Worm (Caenorhabditis elegans) whole organism, L4 larva: ENCODE measurements around the gene F40G9.17.

Experiments
- ama-1 ChIP-seq: fragments of 150-350 bp; optimal IDR thresholded peaks from 2 replicates; lab custom pipeline; 2014; ENCODE audit warnings: inconsistent platforms, mixed read lengths
- ceh-28 ChIP-seq: fragments of 150-350 bp; optimal IDR thresholded peaks from 2 replicates; lab custom pipeline; 2014; ENCODE audit warnings: missing biosample characterization, missing genetic modification reagents, missing genetic modification characterization
- daf-12 ChIP-seq: fragments of 150-350 bp; optimal IDR thresholded peaks from 2 replicates; lab custom pipeline; 2014; ENCODE audit warnings: missing biosample characterization, missing genetic modification reagents, missing genetic modification characterization
- egl-27 ChIP-seq: sonication (generic microtip); optimal IDR thresholded peaks from 3 replicates; lab custom pipeline; 2017; ENCODE audit warnings: missing biosample characterization, missing genetic modification reagents, missing genetic modification characterization
- lir-3 ChIP-seq: sonication (generic microtip); optimal IDR thresholded peaks from 2 replicates; lab custom pipeline; 2016; ENCODE audit warnings: mild to moderate bottlenecking, missing genetic modification characterization, missing compliant biosample characterization
- mdl-1 ChIP-seq, 2 experiments: fragments of 150-350 bp in 1 of 2; sonication (generic microtip) in 1 of 2; optimal IDR thresholded peaks; 2 replicates each; lab custom pipeline; 2014 to 2017; ENCODE audit warnings: missing biosample characterization in 2 of 2, missing genetic modification characterization in 2 of 2
- nhr-6 ChIP-seq: fragments of 150-350 bp; optimal IDR thresholded peaks from 2 replicates; lab custom pipeline; 2014; ENCODE audit warnings: missing biosample characterization, missing genetic modification characterization
- nhr-77 ChIP-seq: fragments of 150-350 bp; optimal IDR thresholded peaks from 2 replicates; lab custom pipeline; 2014; ENCODE audit warnings: missing biosample characterization, missing genetic modification characterization
- skn-1 ChIP-seq: fragments of 150-350 bp; optimal IDR thresholded peaks from 2 replicates; lab custom pipeline; 2014; ENCODE audit warnings: missing biosample characterization, missing genetic modification characterization

DNA sequence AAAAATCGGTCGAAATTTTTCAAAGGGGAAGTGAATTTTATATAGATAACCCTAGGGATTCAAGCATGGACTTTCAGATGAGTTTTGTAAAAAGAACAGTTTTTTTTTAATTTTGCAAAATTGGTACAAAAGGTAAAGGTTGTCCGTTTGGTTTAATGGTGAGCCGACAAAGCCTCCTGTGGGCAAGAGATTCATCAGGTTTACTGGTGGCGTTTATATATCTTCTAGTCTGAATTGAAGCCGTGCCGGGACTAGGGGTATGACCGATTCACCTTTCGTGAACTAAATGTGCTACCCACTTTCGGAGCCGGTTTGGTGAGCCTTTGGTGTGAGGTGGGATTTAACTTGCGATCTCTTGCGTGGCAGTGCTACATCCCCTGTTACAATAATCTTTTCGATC lies 16.1 kb upstream of the F40G9.17 start:
- no peak for TF ChIP-seq ceh-28 (tag; lab: Kevin White, UChicago)
- TF ChIP-seq nhr-6 (tag; lab: Kevin White, UChicago): no peak
- TF ChIP-seq nhr-77: no peak
- TF ChIP-seq ama-1 (lab: Kevin White, UChicago): no peak
- no peak for TF ChIP-seq skn-1 (tag; lab: Kevin White, UChicago)
- TF ChIP-seq lir-3: no peak
- TF ChIP-seq egl-27 (tag; lab: Kevin White, UChicago): no peak
- TF ChIP-seq mdl-1 (tag; optimal IDR thresholded peaks at IDR 0.05; lab: Kevin White, UChicago): no peak
- no peak for TF ChIP-seq daf-12 (tag; lab: Kevin White, UChicago)
